Fruit fly (Drosophila melanogaster) whole organism, wandering third instar larva: ENCODE results near the gene CG32457.

ENCODE experiments used
- Abd-B ChIP-seq: fragments of >200 bp; optimal IDR thresholded peaks from 2 replicates; lab custom pipeline; 2017; ENCODE audit warnings: missing biosample characterization, missing genetic modification characterization
- CrebA ChIP-seq: fragments of 200-800 bp; sonication (Bioruptor generic); optimal IDR thresholded peaks from 2 replicates; lab custom pipeline; 2016; ENCODE audit warnings: missing biosample characterization, mild to moderate bottlenecking, missing genetic modification characterization, borderline replicate concordance
- Dfd ChIP-seq: fragments of >200 bp; optimal IDR thresholded peaks from 2 replicates; lab custom pipeline; 2017; ENCODE audit warnings: missing biosample characterization, missing genetic modification characterization
- HLH106 ChIP-seq: fragments of 200-800 bp; optimal IDR thresholded peaks from 3 replicates; lab custom pipeline; 2019; ENCODE audit warnings: missing biosample characterization, mild to moderate bottlenecking, missing genetic modification characterization, moderate library complexity
- Hr78 ChIP-seq: fragments of >200 bp; optimal IDR thresholded peaks from 2 replicates; lab custom pipeline; 2017; ENCODE audit warnings: missing biosample characterization, missing genetic modification characterization
- Sp1 ChIP-seq: fragments of 200-800 bp; sonication (Bioruptor generic); optimal IDR thresholded peaks from 3 replicates; lab custom pipeline; 2019; ENCODE audit warnings: missing biosample characterization, mild to moderate bottlenecking, missing genetic modification characterization, moderate library complexity
- br ChIP-seq: fragments of 200-800 bp; sonication (Bioruptor generic); optimal IDR thresholded peaks from 2 replicates; lab custom pipeline; 2016; ENCODE audit warnings: missing biosample characterization, missing genetic modification characterization
- foxo ChIP-seq, 2 experiments: fragments of 200-800 bp; sonication (Bioruptor generic); optimal IDR thresholded peaks; 2 replicates in 1 of 2; 3 replicates in 1 of 2; lab custom pipeline; 2016 to 2017; ENCODE audit warnings: missing biosample characterization in 2 of 2, missing genetic modification characterization in 2 of 2
- fru ChIP-seq: fragments of 200-800 bp; sonication (Bioruptor generic); optimal IDR thresholded peaks from 3 replicates; lab custom pipeline; 2016; ENCODE audit warnings: missing biosample characterization, mild to moderate bottlenecking, missing genetic modification characterization
- jim ChIP-seq: fragments of 175-275, 200-325 bp; sonication (Bioruptor generic); optimal IDR thresholded peaks from 2 replicates; lab custom pipeline; 2016; ENCODE audit warnings: missing biosample characterization, mild to moderate bottlenecking, missing genetic modification characterization
- pan ChIP-seq: fragments of >200 bp; optimal IDR thresholded peaks from 2 replicates; lab custom pipeline; 2017

- no peak for TF ChIP-seq br (GFP tag; lab: Kevin White, UChicago)
- TF ChIP-seq Dfd, result no peak
- no peak for TF ChIP-seq CrebA (GFP tag; lab: Kevin White, UChicago)
- no peak for TF ChIP-seq HLH106 (tag; lab: Kevin White, UChicago)
- TF ChIP-seq foxo (GFP tag; optimal IDR thresholded peaks at IDR 0.05; lab: Kevin White, UChicago), result no peak
- no peak for TF ChIP-seq fru (GFP tag; lab: Kevin White, UChicago)
- no peak for TF ChIP-seq Abd-B (GFP tag; lab: Kevin White, UChicago)
- TF ChIP-seq jim (GFP tag; lab: Kevin White, UChicago), result no peak
- no peak for TF ChIP-seq Hr78 (GFP tag; lab: Kevin White, UChicago)
- TF ChIP-seq Sp1 (GFP tag; lab: Kevin White, UChicago), result no peak
- TF ChIP-seq pan (lab: Kevin White, UChicago), result no peak
These were observed 42.9 kb upstream of the CG32457 start for dm6 chr3L:22944493-22944892.
